Fruit fly (Drosophila melanogaster) whole organism, wandering third instar larva: ENCODE results near the gene Samuel.
A peak's percentile ranks its signal among the peaks of the same experiment; 100 is the strongest.

Source experiments
- Abd-B ChIP-seq: fragments of >200 bp; optimal IDR thresholded peaks from 2 replicates; lab custom pipeline; 2017; ENCODE audit warnings: missing biosample characterization, missing genetic modification characterization
- CG32264 ChIP-seq: fragments of 200-800 bp; sonication (Bioruptor generic); optimal IDR thresholded peaks from 2 replicates; lab custom pipeline; 2016; ENCODE audit warnings: missing biosample characterization, missing genetic modification characterization
- CG9705 ChIP-seq: fragments of 200-800 bp; sonication (Bioruptor generic); optimal IDR thresholded peaks from 2 replicates; lab custom pipeline; 2018; ENCODE audit warnings: missing biosample characterization, mild to moderate bottlenecking, missing genetic modification characterization
- CrebA ChIP-seq: fragments of 200-800 bp; sonication (Bioruptor generic); optimal IDR thresholded peaks from 2 replicates; lab custom pipeline; 2016; ENCODE audit warnings: missing biosample characterization, mild to moderate bottlenecking, missing genetic modification characterization, borderline replicate concordance
- Dfd ChIP-seq: fragments of >200 bp; optimal IDR thresholded peaks from 2 replicates; lab custom pipeline; 2017; ENCODE audit warnings: missing biosample characterization, missing genetic modification characterization
- Dif ChIP-seq: fragments of 200-275, 200-300 bp; sonication (Bioruptor generic); optimal IDR thresholded peaks from 2 replicates; lab custom pipeline; 2018; ENCODE audit warnings: missing biosample characterization, missing genetic modification characterization; ENCODE audit not compliant: partially characterized antibody
- GATAd ChIP-seq: sonication (Bioruptor generic); optimal IDR thresholded peaks from 2 replicates; lab custom pipeline; 2016; ENCODE audit warnings: missing biosample characterization, missing genetic modification characterization
- HLH106 ChIP-seq: fragments of 200-800 bp; optimal IDR thresholded peaks from 3 replicates; lab custom pipeline; 2019; ENCODE audit warnings: missing biosample characterization, mild to moderate bottlenecking, missing genetic modification characterization, moderate library complexity
- Hnf4 ChIP-seq: fragments of 200-800 bp; sonication (Bioruptor generic); optimal IDR thresholded peaks from 2 replicates; lab custom pipeline; 2016; ENCODE audit warnings: missing biosample characterization, mild to moderate bottlenecking, missing genetic modification characterization
- Hr78 ChIP-seq: fragments of >200 bp; optimal IDR thresholded peaks from 2 replicates; lab custom pipeline; 2017; ENCODE audit warnings: missing biosample characterization, missing genetic modification characterization
- Hr83 ChIP-seq: fragments of 200-300 bp; sonication (Bioruptor generic); optimal IDR thresholded peaks from 2 replicates; lab custom pipeline; 2016; ENCODE audit warnings: missing biosample characterization, mild to moderate bottlenecking, missing genetic modification characterization, moderate library complexity; ENCODE audit not compliant: poor library complexity, severe bottlenecking
- Jra ChIP-seq: sonication (Bioruptor generic); optimal IDR thresholded peaks from 2 replicates; lab custom pipeline; 2016; ENCODE audit warnings: missing biosample characterization, missing genetic modification characterization
- Mio ChIP-seq: sonication (Bioruptor generic); optimal IDR thresholded peaks from 2 replicates; lab custom pipeline; 2016; ENCODE audit warnings: missing biosample characterization, missing genetic modification characterization
- Myc ChIP-seq: fragments of >200 bp; optimal IDR thresholded peaks from 2 replicates; lab custom pipeline; 2017
- N ChIP-seq: fragments of >200 bp; optimal IDR thresholded peaks from 2 replicates; lab custom pipeline; 2018; ENCODE audit warnings: missing biosample characterization, missing external identifiers, missing genetic modification characterization
- OdsH ChIP-seq: fragments of 200-800 bp; sonication (Bioruptor generic); optimal IDR thresholded peaks from 2 replicates; lab custom pipeline; 2016; ENCODE audit warnings: missing biosample characterization, mild to moderate bottlenecking, missing genetic modification characterization
- Rel ChIP-seq, 2 experiments: fragments of 200-800 bp; sonication (Bioruptor generic) in 1 of 2; optimal IDR thresholded peaks; 2 replicates in 1 of 2; 3 replicates in 1 of 2; lab custom pipeline; 2016 to 2019; ENCODE audit warnings: mild to moderate bottlenecking in 2 of 2, missing biosample characterization in 2 of 2, missing genetic modification characterization in 2 of 2, moderate library complexity in 1 of 2
- Sp1 ChIP-seq: fragments of 200-800 bp; sonication (Bioruptor generic); optimal IDR thresholded peaks from 3 replicates; lab custom pipeline; 2019; ENCODE audit warnings: missing biosample characterization, mild to moderate bottlenecking, missing genetic modification characterization, moderate library complexity
- Vsx2 ChIP-seq: fragments of 200-300, 225-300 bp; sonication (Bioruptor generic); optimal IDR thresholded peaks from 2 replicates; lab custom pipeline; 2018; ENCODE audit warnings: missing biosample characterization, missing genetic modification characterization; ENCODE audit not compliant: partially characterized antibody
- br ChIP-seq: fragments of 200-800 bp; sonication (Bioruptor generic); optimal IDR thresholded peaks from 2 replicates; lab custom pipeline; 2016; ENCODE audit warnings: missing biosample characterization, missing genetic modification characterization
- brk ChIP-seq: fragments of 200-800 bp; sonication (Bioruptor generic); optimal IDR thresholded peaks from 2 replicates; lab custom pipeline; 2016; ENCODE audit warnings: missing biosample characterization, mild to moderate bottlenecking, missing genetic modification characterization
- dl ChIP-seq, 2 experiments: fragments of 175-275, 200-275 bp in 1 of 2; fragments of 200-275 bp in 1 of 2; sonication (Bioruptor generic); optimal IDR thresholded peaks; lab custom pipeline; 2018; ENCODE audit warnings: mild to moderate bottlenecking in 2 of 2, missing biosample characterization in 2 of 2, missing genetic modification characterization in 2 of 2, moderate library complexity in 2 of 2; ENCODE audit not compliant: partially characterized antibody in 2 of 2, insufficient read depth in 1 of 2
- dmrt93B ChIP-seq: fragments of 200-800 bp; sonication (Bioruptor generic); optimal IDR thresholded peaks from 2 replicates; lab custom pipeline; 2018; ENCODE audit warnings: missing biosample characterization, mild to moderate bottlenecking, missing genetic modification characterization
- dsf ChIP-seq: sonication (Bioruptor generic); optimal IDR thresholded peaks from 2 replicates; lab custom pipeline; 2016; ENCODE audit warnings: missing biosample characterization, missing genetic modification characterization, borderline replicate concordance
- ey ChIP-seq: fragments of 200-800 bp; sonication (Bioruptor generic); optimal IDR thresholded peaks from 2 replicates; lab custom pipeline; 2016; ENCODE audit warnings: missing biosample characterization, missing genetic modification characterization
- foxo ChIP-seq, 2 experiments: fragments of 200-800 bp; sonication (Bioruptor generic); optimal IDR thresholded peaks; 2 replicates in 1 of 2; 3 replicates in 1 of 2; lab custom pipeline; 2016 to 2017; ENCODE audit warnings: missing biosample characterization in 2 of 2, missing genetic modification characterization in 2 of 2
- fru ChIP-seq: fragments of 200-800 bp; sonication (Bioruptor generic); optimal IDR thresholded peaks from 3 replicates; lab custom pipeline; 2016; ENCODE audit warnings: missing biosample characterization, mild to moderate bottlenecking, missing genetic modification characterization
- h ChIP-seq: fragments of 200-800 bp; sonication (Bioruptor generic); optimal IDR thresholded peaks from 3 replicates; lab custom pipeline; 2016; ENCODE audit warnings: missing biosample characterization, mild to moderate bottlenecking, missing genetic modification characterization
- jim ChIP-seq: fragments of 175-275, 200-325 bp; sonication (Bioruptor generic); optimal IDR thresholded peaks from 2 replicates; lab custom pipeline; 2016; ENCODE audit warnings: missing biosample characterization, mild to moderate bottlenecking, missing genetic modification characterization
- lola ChIP-seq: fragments of >200 bp; optimal IDR thresholded peaks from 2 replicates; lab custom pipeline; 2017; ENCODE audit warnings: missing biosample characterization, missing genetic modification characterization
- pan ChIP-seq: fragments of >200 bp; optimal IDR thresholded peaks from 2 replicates; lab custom pipeline; 2017
- psq ChIP-seq: fragments of 200-800 bp; sonication (Bioruptor generic); optimal IDR thresholded peaks from 3 replicates; lab custom pipeline; 2017; ENCODE audit warnings: missing biosample characterization, mild to moderate bottlenecking, missing genetic modification characterization, moderate library complexity
- rgr ChIP-seq: fragments of 200-800 bp; sonication (Bioruptor generic); optimal IDR thresholded peaks from 3 replicates; lab custom pipeline; 2016; ENCODE audit warnings: missing biosample characterization, mild to moderate bottlenecking, missing genetic modification characterization
- sage ChIP-seq: fragments of 200-800 bp; sonication (Bioruptor generic); optimal IDR thresholded peaks from 2 replicates; lab custom pipeline; 2016; ENCODE audit warnings: missing biosample characterization, mild to moderate bottlenecking, missing genetic modification characterization
- sv ChIP-seq: fragments of 200-800 bp; sonication (Bioruptor generic); optimal IDR thresholded peaks from 3 replicates; lab custom pipeline; 2016; ENCODE audit warnings: missing biosample characterization, missing genetic modification characterization
- tai ChIP-seq: sonication (Bioruptor generic); optimal IDR thresholded peaks from 2 replicates; lab custom pipeline; 2016; ENCODE audit warnings: missing biosample characterization, missing genetic modification characterization
- usp ChIP-seq: fragments of >200 bp; optimal IDR thresholded peaks from 2 replicates; lab custom pipeline; 2017; ENCODE audit warnings: missing biosample characterization, missing genetic modification characterization
- woc ChIP-seq: sonication (Bioruptor generic); optimal IDR thresholded peaks from 2 replicates; lab custom pipeline; 2016; ENCODE audit warnings: missing biosample characterization, mild to moderate bottlenecking, missing genetic modification characterization

The Samuel gene

DNA sequence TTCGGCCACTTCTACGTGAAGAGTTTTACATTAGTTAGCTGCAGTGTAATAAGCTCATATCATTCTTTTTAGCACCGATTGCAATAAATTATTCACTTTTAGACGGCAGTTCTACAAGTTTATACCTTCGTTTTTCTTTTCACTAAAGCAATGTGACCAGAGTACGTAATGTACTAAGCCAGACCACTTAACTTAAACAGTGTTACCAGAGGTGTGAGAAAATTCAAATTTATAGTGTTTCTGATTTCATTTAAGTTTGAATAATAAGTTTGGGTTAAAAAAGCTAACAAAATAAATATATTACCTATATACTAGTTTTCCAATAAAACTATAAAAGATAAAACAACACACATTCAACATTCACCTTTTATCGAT is 98.8 kb downstream of the Samuel start:
- TF ChIP-seq tai (GFP tag; lab: Kevin White, UChicago) (no peak), woc (GFP tag; lab: Kevin White, UChicago) (no peak), Jra (no peak), sage (GFP tag; lab: Kevin White, UChicago) (no peak), sv (no peak), br (no peak), HLH106 (tag; lab: Kevin White, UChicago) (no peak), Rel (GFP tag; optimal IDR thresholded peaks at IDR 0.05; lab: Kevin White, UChicago) (no peak), Rel (tag; optimal IDR thresholded peaks at IDR 0.05; lab: Kevin White, UChicago) (no peak), ey (no peak), CrebA (GFP tag; lab: Kevin White, UChicago) (no peak), Hnf4 (GFP tag; lab: Kevin White, UChicago) (no peak), Vsx2 (GFP tag; lab: Kevin White, UChicago) (no peak), OdsH (GFP tag; lab: Kevin White, UChicago) (no peak), psq (no peak), CG32264 (no peak), jim (GFP tag; lab: Kevin White, UChicago) (no peak), Dif (GFP tag; lab: Kevin White, UChicago) (no peak)

DNA sequence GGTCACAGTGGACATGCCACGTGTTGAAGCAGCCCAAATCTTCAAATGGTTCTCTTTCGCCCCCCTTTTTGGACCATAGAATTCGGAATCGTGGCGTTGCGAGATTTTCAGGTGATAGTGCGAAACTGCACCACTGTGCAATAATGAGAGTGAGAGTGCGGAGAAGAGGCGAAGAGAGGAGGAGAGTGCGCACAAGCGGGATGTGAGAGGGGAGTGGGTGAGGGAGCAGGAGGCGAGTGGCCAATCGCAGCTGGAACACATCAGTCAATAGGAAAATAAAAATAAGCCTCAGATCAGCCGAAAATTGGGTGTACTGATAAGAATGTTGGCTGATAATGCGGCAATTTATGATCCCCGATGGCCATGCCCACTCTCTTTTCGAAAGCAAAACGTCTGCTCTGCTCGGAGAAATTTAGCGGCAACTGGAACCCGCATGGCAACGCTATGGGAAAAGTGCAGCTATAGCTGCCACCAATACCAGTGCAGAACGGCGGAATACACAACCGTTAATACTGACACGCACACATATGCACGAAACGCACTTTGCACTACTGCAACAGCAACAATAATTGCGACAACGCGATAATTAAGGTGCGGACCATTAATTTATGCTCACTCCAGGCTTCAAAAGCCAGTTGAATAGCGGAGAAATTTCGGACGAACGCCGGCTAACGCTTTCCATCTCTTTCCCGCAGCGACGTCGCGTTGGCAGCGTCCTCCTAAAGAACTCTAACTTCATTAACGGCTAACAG is 99.4 kb downstream of the Samuel start:
- TF ChIP-seq pan: no peak
- peak; percentile 30 for TF ChIP-seq OdsH (GFP tag; lab: Kevin White, UChicago)
- no peak for TF ChIP-seq Abd-B (GFP tag; lab: Kevin White, UChicago)
- no peak for TF ChIP-seq Jra
- TF ChIP-seq CG32264: no peak
- TF ChIP-seq Sp1 (GFP tag; lab: Kevin White, UChicago): peak; percentile 10
- TF ChIP-seq Dfd (GFP tag; lab: Kevin White, UChicago): no peak
- no peak for TF ChIP-seq Myc (lab: Kevin White, UChicago)
- TF ChIP-seq usp (GFP tag; lab: Kevin White, UChicago): no peak
- TF ChIP-seq CG9705 (GFP tag; lab: Kevin White, UChicago): no peak
- TF ChIP-seq lola: no peak
- peak; percentile 44 for TF ChIP-seq psq
- peak; percentile 80 for TF ChIP-seq Dif (GFP tag; lab: Kevin White, UChicago)
- TF ChIP-seq br: no peak
- peak; percentile 36 for TF ChIP-seq fru (GFP tag; lab: Kevin White, UChicago)
- TF ChIP-seq CrebA (GFP tag; lab: Kevin White, UChicago): no peak
- no peak for TF ChIP-seq tai (GFP tag; lab: Kevin White, UChicago)
- no peak for TF ChIP-seq ey
- peak; percentile 18 to 64 for TF ChIP-seq dl (GFP tag; optimal IDR thresholded peaks at IDR 0.05; lab: Kevin White, UChicago; ENCODE audit: insufficient read depth in 1 of 2, partially characterized antibody in 2 of 2)
- peak in 1 of 2 experiments; percentile 27 for TF ChIP-seq foxo (GFP tag; optimal IDR thresholded peaks at IDR 0.05; lab: Kevin White, UChicago)
- TF ChIP-seq GATAd (GFP tag; lab: Kevin White, UChicago): no peak
- TF ChIP-seq Vsx2 (GFP tag; lab: Kevin White, UChicago): no peak
- TF ChIP-seq jim (GFP tag; lab: Kevin White, UChicago): no peak
- TF ChIP-seq Hr78 (GFP tag; lab: Kevin White, UChicago): no peak
- peak; percentile 16 for TF ChIP-seq Hnf4 (GFP tag; lab: Kevin White, UChicago)
- no peak for TF ChIP-seq sv
- no peak for TF ChIP-seq brk
- no peak for TF ChIP-seq N (GFP tag; lab: Kevin White, UChicago)
- TF ChIP-seq Hr83 (GFP tag; lab: Kevin White, UChicago): no peak
- no peak for TF ChIP-seq dsf (GFP tag; lab: Kevin White, UChicago)
- no peak for TF ChIP-seq sage (GFP tag; lab: Kevin White, UChicago)
- no peak for TF ChIP-seq dmrt93B
- TF ChIP-seq woc (GFP tag; lab: Kevin White, UChicago): peak; percentile 62
- TF ChIP-seq Rel (GFP tag; optimal IDR thresholded peaks at IDR 0.05; lab: Kevin White, UChicago): no peak
- peak; percentile 51 for TF ChIP-seq Rel (tag; optimal IDR thresholded peaks at IDR 0.05; lab: Kevin White, UChicago)
- TF ChIP-seq Mio: no peak
- TF ChIP-seq h (GFP tag; lab: Kevin White, UChicago): peak; percentile 47
- peak; percentile 41 for TF ChIP-seq HLH106 (tag; lab: Kevin White, UChicago)
- peak; percentile 44 for TF ChIP-seq rgr (GFP tag; lab: Kevin White, UChicago)
